Worm (Caenorhabditis elegans): ENCODE measurements around the gene luc-7L3.

luc-7L3 gene

ce11 chrII:57873-58272 lies 40.0 kb downstream of the luc-7L3 start:
- TF ChIP-seq dmd-8 (GFP tag; IDR thresholded peaks at IDR 0.05) (0 out of 2 replicates have a peak, but pooled peaks have one; percentile 9), dmd-6 (GFP tag; IDR thresholded peaks at IDR 0.05) (0 out of 2 replicates have a peak, but pooled peaks have one; percentile 3), nhr-28 (tag; optimal IDR thresholded peaks at IDR 0.05) (no peak), unc-62 (GFP tag; optimal IDR thresholded peaks at IDR 0.05 in 1 of 2) (peak in 1 of 2 experiments; percentile 78), unc-62 (tag; optimal IDR thresholded peaks at IDR 0.05) (no peak), aly-2 (tag; optimal IDR thresholded peaks at IDR 0.05) (no peak), mes-2 (tag; optimal IDR thresholded peaks at IDR 0.05; ENCODE audit: poor library complexity, severe bottlenecking) (no peak), jun-1 (tag; optimal IDR thresholded peaks at IDR 0.05) (no peak)

ce11 chrII:57370-57769 lies 40.5 kb downstream of the luc-7L3 start, which contains the start of gene ascc-1:
Gene ascc-1, plus strand, starts transcription at chrII:57670.
- TF ChIP-seq ceh-82 (tag; optimal IDR thresholded peaks at IDR 0.05), result no peak
- TF ChIP-seq nhr-11 (tag; optimal IDR thresholded peaks at IDR 0.05), result no peak
- no peak for TF ChIP-seq vab-7 (GFP tag; IDR thresholded peaks at IDR 0.05)

DNA sequence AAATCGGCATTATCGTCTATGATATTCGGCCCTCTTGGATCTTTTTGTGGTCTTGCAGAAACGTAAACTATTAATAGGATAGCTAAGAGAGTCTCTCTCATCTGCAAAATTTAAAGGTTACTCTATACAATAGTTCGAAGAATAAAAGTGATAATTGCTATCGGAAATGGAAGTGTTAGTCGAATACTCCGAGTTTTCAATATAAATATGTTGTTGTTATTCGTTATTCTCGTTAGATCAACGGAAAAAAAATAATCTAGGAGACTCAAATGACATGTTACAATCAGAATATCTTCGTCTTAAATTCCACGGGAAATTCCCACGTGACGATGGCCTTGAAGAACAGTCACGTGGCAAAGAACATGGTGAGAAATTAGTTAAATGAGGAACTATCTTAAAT lies 42.6 kb downstream of the luc-7L3 start, which contains the start of gene tre-5:
Gene tre-5 (minus strand): TSS at position 101 of the 400 bp plus-strand sequence.
- TF ChIP-seq unc-130 (GFP tag; optimal IDR thresholded peaks at IDR 0.05), result no peak
- TF ChIP-seq pqm-1 (tag; optimal IDR thresholded peaks at IDR 0.05), result no peak
- no peak for TF ChIP-seq dmd-8 (GFP tag; IDR thresholded peaks at IDR 0.05)
- peak; percentile 33 for TF ChIP-seq hlh-30 (tag; optimal IDR thresholded peaks at IDR 0.05; ENCODE audit: insufficient read depth)
- TF ChIP-seq lsy-2 (tag; optimal IDR thresholded peaks at IDR 0.05), result no peak
- TF ChIP-seq ztf-7 (tag; optimal IDR thresholded peaks at IDR 0.05), result no peak
- TF ChIP-seq nhr-41 (GFP tag; IDR thresholded peaks at IDR 0.05), result no peak
- no peak for TF ChIP-seq cey-2 (tag; optimal IDR thresholded peaks at IDR 0.05; ENCODE audit: borderline replicate concordance, insufficient read depth)
- TF ChIP-seq nhr-48 (tag; optimal IDR thresholded peaks at IDR 0.05), result no peak

- TF ChIP-seq mes-2 (tag; optimal IDR thresholded peaks at IDR 0.05; ENCODE audit: poor library complexity, severe bottlenecking) (peak; percentile 7), duxl-1 (tag; optimal IDR thresholded peaks at IDR 0.05; ENCODE audit: poor library complexity) (no peak)
These were observed 46.5 kb downstream of the luc-7L3 start, which contains the start of gene sptl-1 for ce11 chrII:51352-51751. Gene sptl-1, plus strand, starts transcription at chrII:51652.

- TF ChIP-seq nhr-77 (tag; optimal IDR thresholded peaks at IDR 0.05) (peak; percentile 53), ctbp-1 (GFP tag; IDR thresholded peaks at IDR 0.05) (no peak), pqm-1 (tag; optimal IDR thresholded peaks at IDR 0.05) (peak; percentile 42), Y48G9A.11 (GFP tag; IDR thresholded peaks at IDR 0.05) (no peak), lin-38 (GFP tag; IDR thresholded peaks at IDR 0.05) (no peak), set-16 (GFP tag; IDR thresholded peaks at IDR 0.05) (no peak), F49E8.2 (tag; optimal IDR thresholded peaks at IDR 0.05; ENCODE audit: borderline replicate concordance) (no peak), lir-3 (tag; optimal IDR thresholded peaks at IDR 0.05) (no peak), madf-5 (GFP tag; IDR thresholded peaks at IDR 0.05) (0 out of 4 replicates have a peak, but pooled peaks of 1 of the 2 experiments have one; percentile 46), nhr-41 (GFP tag; IDR thresholded peaks at IDR 0.05) (no peak), nhr-6 (tag; optimal IDR thresholded peaks at IDR 0.05) (no peak), Y105C5A.15 (GFP tag; IDR thresholded peaks at IDR 0.05) (no peak), daf-19 (GFP tag; conservative IDR thresholded peaks at IDR 0.05) (no peak), T20F7.1 (GFP tag; optimal IDR thresholded peaks at IDR 0.05) (peak; percentile 6), sdz-12 (GFP tag; optimal IDR thresholded peaks at IDR 0.05) (no peak), dve-1 (tag; optimal IDR thresholded peaks at IDR 0.05; ENCODE audit: insufficient read depth) (peak; percentile 45), hlh-11 (tag; optimal IDR thresholded peaks at IDR 0.05) (peak; percentile 53), nhr-76 (tag; optimal IDR thresholded peaks at IDR 0.05) (no peak), snpc-1.2 (GFP tag; IDR thresholded peaks at IDR 0.05) (no peak), mes-2 (tag; optimal IDR thresholded peaks at IDR 0.05; ENCODE audit: poor library complexity, severe bottlenecking) (peak; percentile 1), ama-1 (optimal IDR thresholded peaks at IDR 0.05) (no peak), dmd-6 (GFP tag; IDR thresholded peaks at IDR 0.05) (peak; percentile 25; the same call in 1 of the 2 replicates), skn-1 (tag; optimal IDR thresholded peaks at IDR 0.05) (no peak), saeg-2 (GFP tag; IDR thresholded peaks at IDR 0.05) (no peak), T26A8.4 (GFP tag; IDR thresholded peaks at IDR 0.05) (no peak), dmd-9 (GFP tag; IDR thresholded peaks at IDR 0.05) (no peak), mep-1 (tag; optimal IDR thresholded peaks at IDR 0.05) (no peak), nhr-28 (tag; optimal IDR thresholded peaks at IDR 0.05) (peak; percentile 76)
These were observed 47.0 kb downstream of the luc-7L3 start for ce11 chrII:50862-51261.

Measured in whole organism, L4 larva.